Worm (Caenorhabditis elegans) whole organism, late embryonic: ENCODE data around the gene atg-18.

ENCODE experiments used
- ahr-1 ChIP-seq: sonication (generic microtip); optimal IDR thresholded peaks from 2 replicates; lab custom pipeline; 2016; ENCODE audit warnings: missing genetic modification characterization, missing compliant biosample characterization
- ceh-31 ChIP-seq: sonication (generic microtip); optimal IDR thresholded peaks from 2 replicates; lab custom pipeline; 2016; ENCODE audit warnings: missing genetic modification characterization, missing compliant biosample characterization
- ceh-48 ChIP-seq: sonication (generic microtip); optimal IDR thresholded peaks from 2 replicates; lab custom pipeline; 2016; ENCODE audit warnings: missing genetic modification characterization, inconsistent platforms, missing compliant biosample characterization
- ceh-6 ChIP-seq: fragments of 200-800 bp; sonication (Bioruptor generic); optimal IDR thresholded peaks from 2 replicates; lab custom pipeline; 2018; ENCODE audit warnings: mild to moderate bottlenecking, missing genetic modification characterization, missing compliant biosample characterization
- elt-2 ChIP-seq: sonication (generic microtip); optimal IDR thresholded peaks from 2 replicates; lab custom pipeline; 2016; ENCODE audit warnings: missing genetic modification reagents, missing genetic modification characterization, missing compliant biosample characterization
- ets-4 ChIP-seq: sonication (generic microtip); optimal IDR thresholded peaks from 2 replicates; lab custom pipeline; 2016; ENCODE audit warnings: missing genetic modification characterization, missing compliant biosample characterization
- lin-11 ChIP-seq: fragments of 200-800 bp; sonication (Bioruptor generic); optimal IDR thresholded peaks from 2 replicates; lab custom pipeline; 2018; ENCODE audit warnings: mild to moderate bottlenecking, missing genetic modification characterization, missing compliant biosample characterization
- pha-4 ChIP-seq: fragments of 150-350 bp; optimal IDR thresholded peaks from 2 replicates; lab custom pipeline; 2018; ENCODE audit warnings: missing biosample characterization, missing genetic modification reagents, missing genetic modification characterization
- sox-4 ChIP-seq: sonication (generic microtip); optimal IDR thresholded peaks from 2 replicates; lab custom pipeline; 2017; ENCODE audit warnings: mild to moderate bottlenecking, missing genetic modification characterization, inconsistent platforms, missing compliant biosample characterization
- syd-9 ChIP-seq: sonication (generic microtip); optimal IDR thresholded peaks from 2 replicates; lab custom pipeline; 2016; ENCODE audit warnings: mild to moderate bottlenecking, missing genetic modification characterization, moderate library complexity, missing compliant biosample characterization
- unc-3 ChIP-seq, 2 experiments: fragments of 200-800 bp in 1 of 2; sonication (Bioruptor generic) in 1 of 2; sonication (generic microtip) in 1 of 2; conservative IDR thresholded peaks in 1 of 2; optimal IDR thresholded peaks in 1 of 2; 2 replicates each; pipeline versions ENCODE4 v1.3.6 to Lab custom; 2016 to 2022; ENCODE audit warnings: missing compliant biosample characterization in 2 of 2, missing genetic modification characterization in 2 of 2, missing genetic modification reagents in 1 of 2

DNA sequence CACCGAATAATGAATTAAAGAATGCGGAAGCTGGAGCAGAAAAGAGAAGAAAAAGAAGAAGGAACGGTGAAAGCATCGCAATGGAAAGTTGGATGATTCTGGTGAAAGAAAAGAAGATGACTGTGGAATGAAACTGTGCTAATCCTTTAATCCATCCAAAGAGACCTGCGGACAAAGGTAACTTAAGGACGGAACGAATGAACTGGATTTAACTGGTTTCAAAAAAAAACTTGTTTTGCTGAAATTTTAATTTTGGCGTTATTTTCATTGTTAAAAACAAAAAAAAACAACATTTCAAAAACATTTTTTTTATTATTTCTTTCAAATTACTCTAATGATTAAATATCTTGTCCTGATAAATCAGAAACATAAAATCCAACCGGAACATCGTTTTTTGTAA is 5.8 kb upstream of the atg-18 start, which contains the start of gene grl-12:
- TF ChIP-seq syd-9 (tag; lab: Kevin White, UChicago): no peak
- TF ChIP-seq ets-4 (tag; lab: Kevin White, UChicago): no peak
- TF ChIP-seq elt-2 (tag; lab: Kevin White, UChicago): no peak
- no peak for TF ChIP-seq ahr-1 (tag; lab: Kevin White, UChicago)
- no peak for TF ChIP-seq ceh-31
- TF ChIP-seq lin-11 (tag; lab: Kevin White, UChicago): no peak
- TF ChIP-seq ceh-6 (GFP tag; lab: Kevin White, UChicago): no peak
- no peak for TF ChIP-seq unc-3 (GFP tag; conservative IDR thresholded peaks at IDR 0.05; lab: Robert Waterston, UW)
- no peak for TF ChIP-seq unc-3 (tag; optimal IDR thresholded peaks at IDR 0.05; lab: Kevin White, UChicago)
- no peak for TF ChIP-seq sox-4
- TF ChIP-seq ceh-48: no peak
- TF ChIP-seq pha-4 (tag; lab: Kevin White, UChicago): no peak
